Worm (Caenorhabditis elegans): ENCODE data around the gene unc-58.
A peak's percentile ranks its signal among the peaks of the same experiment; 100 is the strongest.

Gene unc-58

ce11 chrX:10147236-10147635, 14.3 kb upstream of the unc-58 start:
- TF ChIP-seq unc-62 (GFP tag; optimal IDR thresholded peaks at IDR 0.05), result peak; percentile 35
- no peak for TF ChIP-seq ztf-4 (tag; optimal IDR thresholded peaks at IDR 0.05)
- no peak for TF ChIP-seq elt-2 (tag; optimal IDR thresholded peaks at IDR 0.05)
- TF ChIP-seq nhr-237 (tag; optimal IDR thresholded peaks at IDR 0.05), result no peak
- TF ChIP-seq nhr-85 (tag), result peak; percentile 45
- peak in 1 of 6 experiments; percentile 3 for TF ChIP-seq elt-3 (tag; optimal IDR thresholded peaks at IDR 0.05)
- peak; percentile 93 for TF ChIP-seq blmp-1 (tag; optimal IDR thresholded peaks at IDR 0.05)
- no peak for TF ChIP-seq efl-1 (optimal IDR thresholded peaks at IDR 0.05)
- TF ChIP-seq efl-1 (GFP tag; optimal IDR thresholded peaks at IDR 0.05 in 1 of 2), result peak in 1 of 2 experiments; percentile 80
- TF ChIP-seq mdl-1 (tag; optimal IDR thresholded peaks at IDR 0.05), result no peak

ce11 chrX:10146592-10146991, 13.6 kb upstream of the unc-58 start, which contains the start of gene unc-115:
Gene unc-115, plus strand, starts transcription at chrX:10146892.
- TF ChIP-seq C34B4.2 (tag; optimal IDR thresholded peaks at IDR 0.05), result no peak
- TF ChIP-seq swsn-7 (tag; optimal IDR thresholded peaks at IDR 0.05), result peak; percentile 90
- TF ChIP-seq mdl-1 (tag; optimal IDR thresholded peaks at IDR 0.05), result peak in 1 of 2 experiments; percentile 74
- no peak for TF ChIP-seq nhr-12 (tag; optimal IDR thresholded peaks at IDR 0.05)
- peak; percentile 26 for TF ChIP-seq sox-4 (tag; optimal IDR thresholded peaks at IDR 0.05)
- TF ChIP-seq ceh-63 (GFP tag; optimal IDR thresholded peaks at IDR 0.05), result no peak
- TF ChIP-seq pax-3 (tag; optimal IDR thresholded peaks at IDR 0.05), result peak; percentile 23
- TF ChIP-seq isw-1 (GFP tag; IDR thresholded peaks at IDR 0.05), result peak; percentile 72
- no peak for TF ChIP-seq nhr-28 (tag; optimal IDR thresholded peaks at IDR 0.05)
- TF ChIP-seq zag-1 (tag; optimal IDR thresholded peaks at IDR 0.05), result no peak
- TF ChIP-seq snpc-4 (tag; optimal IDR thresholded peaks at IDR 0.05), result peak; percentile 30
- peak; percentile 79 to 86 for TF ChIP-seq egl-27 (tag; optimal IDR thresholded peaks at IDR 0.05)
- peak; percentile 18 for TF ChIP-seq mef-2 (tag; optimal IDR thresholded peaks at IDR 0.05)
- TF ChIP-seq pqm-1 (tag; optimal IDR thresholded peaks at IDR 0.05), result no peak
- no peak for TF ChIP-seq alr-1 (tag; optimal IDR thresholded peaks at IDR 0.05; ENCODE audit: borderline replicate concordance)
- TF ChIP-seq snu-23 (GFP tag; optimal IDR thresholded peaks at IDR 0.05), result peak; percentile 90
- peak; percentile 76 for TF ChIP-seq mab-9 (GFP tag; IDR thresholded peaks at IDR 0.05)
- TF ChIP-seq nhr-237 (tag; optimal IDR thresholded peaks at IDR 0.05), result no peak
- TF ChIP-seq lin-14 (GFP tag; optimal IDR thresholded peaks at IDR 0.05), result peak; percentile 97
- TF ChIP-seq sup-37 (GFP tag; optimal IDR thresholded peaks at IDR 0.05), result no peak
- TF ChIP-seq sptf-1 (tag; optimal IDR thresholded peaks at IDR 0.05), result no peak
- peak; percentile 78 for TF ChIP-seq fkh-8 (tag; optimal IDR thresholded peaks at IDR 0.05)
- TF ChIP-seq fos-1 (tag; optimal IDR thresholded peaks at IDR 0.05), result peak; percentile 62
- peak; percentile 80 for TF ChIP-seq egl-13 (tag; optimal IDR thresholded peaks at IDR 0.05)
- peak; percentile 15 for TF ChIP-seq lin-13 (GFP tag; optimal IDR thresholded peaks at IDR 0.05)
- TF ChIP-seq pag-3 (tag; optimal IDR thresholded peaks at IDR 0.05; ENCODE audit: borderline replicate concordance, insufficient read depth), result no peak
- no peak for TF ChIP-seq hlh-4 (tag; optimal IDR thresholded peaks at IDR 0.05)
- TF ChIP-seq unc-62 (GFP tag; optimal IDR thresholded peaks at IDR 0.05), result no peak
- TF ChIP-seq unc-98 (GFP tag; IDR thresholded peaks at IDR 0.05), result no peak
- no peak for TF ChIP-seq ets-5 (GFP tag; IDR thresholded peaks at IDR 0.05)
- peak; percentile 71 for TF ChIP-seq ces-1 (GFP tag; optimal IDR thresholded peaks at IDR 0.05)
- TF ChIP-seq dpl-1 (GFP tag; optimal IDR thresholded peaks at IDR 0.05), result peak in 1 of 3 experiments; percentile 42
- peak; percentile 65 for TF ChIP-seq nhr-77 (tag; optimal IDR thresholded peaks at IDR 0.05)
- peak; percentile 86 for TF ChIP-seq nhr-85 (tag)
- no peak for TF ChIP-seq lin-39 (tag; optimal IDR thresholded peaks at IDR 0.05)
- TF ChIP-seq aha-1 (tag; optimal IDR thresholded peaks at IDR 0.05), result no peak
- no peak for TF ChIP-seq unc-30 (tag; optimal IDR thresholded peaks at IDR 0.05)
- no peak for TF ChIP-seq F16B12.6 (tag; optimal IDR thresholded peaks at IDR 0.05)
- TF ChIP-seq lsy-2 (tag; optimal IDR thresholded peaks at IDR 0.05), result peak; percentile 59 to 73
- peak in 2 of 6 experiments; percentile 34 to 64 for TF ChIP-seq elt-3 (tag; optimal IDR thresholded peaks at IDR 0.05)
- peak; percentile 89 for TF ChIP-seq skn-1 (tag; optimal IDR thresholded peaks at IDR 0.05)
- TF ChIP-seq dsc-1 (tag; optimal IDR thresholded peaks at IDR 0.05), result peak; percentile 78
- no peak for TF ChIP-seq vab-15 (tag; optimal IDR thresholded peaks at IDR 0.05)
- peak; percentile 79 to 87 (median 79) for TF ChIP-seq ceh-82 (tag; optimal IDR thresholded peaks at IDR 0.05)
- TF ChIP-seq nhr-84 (tag; optimal IDR thresholded peaks at IDR 0.05), result no peak
- TF ChIP-seq Y116A8C.19 (tag; optimal IDR thresholded peaks at IDR 0.05; ENCODE audit: borderline replicate concordance), result no peak

All from whole organism, L1 larva.